Fruit fly (Drosophila melanogaster) whole organism, embryonic: ENCODE results near the gene CG44005.

ENCODE experiments used
- Aef1 ChIP-seq: fragments of 200-800 bp; sonication (Bioruptor generic); IDR thresholded peaks from 3 replicates; pipeline ENCODE4 v1.3.6; 2022; ENCODE audit warnings: missing biosample characterization, missing genetic modification characterization
- Atf-2 ChIP-seq: fragments of 200-800 bp; sonication (Bioruptor generic); optimal IDR thresholded peaks from 2 replicates; lab custom pipeline; 2016; ENCODE audit warnings: missing biosample characterization, missing genetic modification characterization
- B-H2 ChIP-seq: fragments of 200-800 bp; sonication (Bioruptor generic); optimal IDR thresholded peaks from 2 replicates; lab custom pipeline; 2018; ENCODE audit warnings: missing biosample characterization, mild to moderate bottlenecking, missing genetic modification characterization
- CG1024 ChIP-seq: fragments of 200-800 bp; sonication (Bioruptor generic); IDR thresholded peaks from 2 replicates; pipeline ENCODE4 v1.3.6; 2022; ENCODE audit warnings: missing biosample characterization, missing genetic modification characterization
- CG11085 ChIP-seq: fragments of 200-800 bp; sonication (Bioruptor generic); IDR thresholded peaks from 2 replicates; pipeline ENCODE4 v1.3.6; 2022; ENCODE audit warnings: missing biosample characterization, missing genetic modification characterization
- CG12391 ChIP-seq: fragments of 200-800 bp; sonication (Bioruptor generic); optimal IDR thresholded peaks from 3 replicates; lab custom pipeline; 2018; ENCODE audit warnings: missing biosample characterization, mild to moderate bottlenecking, missing genetic modification characterization, moderate library complexity
- CG2202 ChIP-seq: fragments of 200-800 bp; sonication (Bioruptor generic); optimal IDR thresholded peaks from 2 replicates; lab custom pipeline; 2018; ENCODE audit warnings: missing biosample characterization, mild to moderate bottlenecking, missing genetic modification characterization
- CG30020 ChIP-seq: fragments of 200-800 bp; optimal IDR thresholded peaks from 2 replicates; lab custom pipeline; 2019; ENCODE audit warnings: missing biosample characterization, mild to moderate bottlenecking, missing genetic modification characterization, moderate library complexity
- CG30403 ChIP-seq: fragments of 200-800 bp; sonication (Bioruptor generic); optimal IDR thresholded peaks from 3 replicates; lab custom pipeline; 2016; ENCODE audit warnings: missing biosample characterization, missing genetic modification characterization
- CG31388 ChIP-seq: fragments of 200-800 bp; sonication (Bioruptor generic); optimal IDR thresholded peaks from 2 replicates; lab custom pipeline; 2016; ENCODE audit warnings: missing biosample characterization, missing genetic modification characterization
- CG33557 ChIP-seq: fragments of 200-800 bp; sonication (Bioruptor generic); optimal IDR thresholded peaks from 2 replicates; lab custom pipeline; 2019; ENCODE audit warnings: missing biosample characterization, mild to moderate bottlenecking, missing genetic modification characterization, moderate library complexity
- CG3995 ChIP-seq: fragments of 200-800 bp; sonication (Bioruptor generic); optimal IDR thresholded peaks from 3 replicates; lab custom pipeline; 2016; ENCODE audit warnings: missing biosample characterization, missing genetic modification characterization
- CG5953 ChIP-seq: fragments of 200-800 bp; sonication (Bioruptor generic); IDR thresholded peaks from 2 replicates; pipeline ENCODE4 v1.3.6; 2022; ENCODE audit warnings: missing biosample characterization, missing genetic modification characterization
- CG6689 ChIP-seq: fragments of 200-800 bp; sonication (Bioruptor generic); IDR thresholded peaks from 2 replicates; pipeline ENCODE4 v1.3.6; 2022; ENCODE audit warnings: missing biosample characterization, missing genetic modification characterization
- CG8478 ChIP-seq: fragments of >200 bp; optimal IDR thresholded peaks from 2 replicates; lab custom pipeline; 2018
- CG8924 ChIP-seq: fragments of 200-800 bp; optimal IDR thresholded peaks from 3 replicates; lab custom pipeline; 2019; ENCODE audit warnings: missing biosample characterization, mild to moderate bottlenecking, missing genetic modification characterization, moderate library complexity
- CG9727 ChIP-seq: fragments of 200-800 bp; sonication (Bioruptor generic); optimal IDR thresholded peaks from 3 replicates; lab custom pipeline; 2017; ENCODE audit warnings: missing biosample characterization, mild to moderate bottlenecking, missing genetic modification characterization
- CG9797 ChIP-seq: fragments of 200-800 bp; sonication (Bioruptor generic); optimal IDR thresholded peaks from 3 replicates; lab custom pipeline; 2018; ENCODE audit warnings: missing biosample characterization, mild to moderate bottlenecking, missing genetic modification characterization
- Doc3 ChIP-seq: fragments of 200-800 bp; sonication (Bioruptor generic); IDR thresholded peaks from 3 replicates; pipeline ENCODE4 v1.3.6; 2022; ENCODE audit warnings: missing biosample characterization, missing genetic modification characterization; ENCODE audit not compliant: partially characterized antibody
- HLHmδ ChIP-seq: fragments of 200-800 bp; sonication (Bioruptor generic); optimal IDR thresholded peaks from 2 replicates; lab custom pipeline; 2018; ENCODE audit warnings: missing biosample characterization, mild to moderate bottlenecking, missing genetic modification characterization, moderate library complexity
- Neu2 ChIP-seq: fragments of 200-800 bp; sonication (Bioruptor generic); optimal IDR thresholded peaks from 3 replicates; lab custom pipeline; 2016; ENCODE audit warnings: missing biosample characterization, missing genetic modification characterization, borderline replicate concordance
- Poxn ChIP-seq: fragments of 200-800 bp; sonication (Bioruptor generic); IDR thresholded peaks from 2 replicates; pipeline ENCODE4 v1.3.6; 2022; ENCODE audit warnings: missing biosample characterization, missing genetic modification characterization
- Trl ChIP-seq, 3 experiments: fragments of >200 bp in 2 of 3; fragments of 200-800 bp in 1 of 3; sonication (Bioruptor generic) in 1 of 3; optimal IDR thresholded peaks; 2 replicates in 1 of 3; 3 replicates in 2 of 3; lab custom pipeline; 2016 to 2017; ENCODE audit warnings: missing biosample characterization in 1 of 3, missing genetic modification characterization in 1 of 3
- bowl ChIP-seq: fragments of 200-800 bp; sonication (Bioruptor generic); IDR thresholded peaks from 2 replicates; pipeline ENCODE4 v1.3.6; 2022; ENCODE audit warnings: missing biosample characterization, missing genetic modification characterization
- bsh ChIP-seq, 2 experiments: fragments of 200-800 bp; sonication (Bioruptor generic); optimal IDR thresholded peaks; 2 replicates each; lab custom pipeline; 2017 to 2018; ENCODE audit warnings: mild to moderate bottlenecking in 2 of 2, missing biosample characterization in 2 of 2, missing genetic modification characterization in 2 of 2, moderate library complexity in 1 of 2
- chinmo ChIP-seq: fragments of 200-800 bp; sonication (Bioruptor generic); IDR thresholded peaks from 4 replicates; pipeline ENCODE4 v1.3.6; 2022; ENCODE audit warnings: missing biosample characterization, missing genetic modification characterization; ENCODE audit not compliant: partially characterized antibody
- corto ChIP-seq: fragments of 200-800 bp; sonication (Bioruptor generic); optimal IDR thresholded peaks from 2 replicates; lab custom pipeline; 2016; ENCODE audit warnings: missing biosample characterization, mild to moderate bottlenecking, missing genetic modification characterization, moderate library complexity
- dm ChIP-seq: fragments of 200-800 bp; sonication (Bioruptor generic); optimal IDR thresholded peaks from 3 replicates; lab custom pipeline; 2016; ENCODE audit warnings: missing biosample characterization, missing genetic modification characterization
- dmrt11E ChIP-seq: fragments of 200-800 bp; sonication (Bioruptor generic); optimal IDR thresholded peaks from 3 replicates; lab custom pipeline; 2018; ENCODE audit warnings: missing biosample characterization, mild to moderate bottlenecking, missing genetic modification characterization, moderate library complexity
- grau ChIP-seq: fragments of 200-800 bp; optimal IDR thresholded peaks from 3 replicates; lab custom pipeline; 2019; ENCODE audit warnings: missing biosample characterization, mild to moderate bottlenecking, missing genetic modification characterization, moderate library complexity
- jigr1 ChIP-seq: fragments of 200-800 bp; sonication (Bioruptor generic); IDR thresholded peaks from 3 replicates; pipeline ENCODE4 v1.3.6; 2022; ENCODE audit warnings: missing biosample characterization, missing genetic modification characterization
- luna ChIP-seq: fragments of 200-800 bp; sonication (Bioruptor generic); optimal IDR thresholded peaks from 2 replicates; lab custom pipeline; 2016; ENCODE audit warnings: missing biosample characterization, missing genetic modification characterization
- mld ChIP-seq: fragments of 200-800 bp; sonication (Bioruptor generic); IDR thresholded peaks from 3 replicates; pipeline ENCODE4 v1.3.6; 2022; ENCODE audit warnings: missing biosample characterization, missing genetic modification characterization; ENCODE audit not compliant: partially characterized antibody
- nom ChIP-seq: fragments of 200-800 bp; sonication (Bioruptor generic); optimal IDR thresholded peaks from 2 replicates; lab custom pipeline; 2017; ENCODE audit warnings: missing biosample characterization, missing genetic modification characterization, mild to moderate bottlenecking, moderate library complexity, missing genetic modification reagents
- oc ChIP-seq: fragments of 200-800 bp; sonication (Bioruptor generic); optimal IDR thresholded peaks from 2 replicates; lab custom pipeline; 2018; ENCODE audit warnings: missing biosample characterization, mild to moderate bottlenecking, missing genetic modification characterization, moderate library complexity
- peb ChIP-seq: fragments of 200-800 bp; sonication (Bioruptor generic); IDR thresholded peaks from 2 replicates; pipeline ENCODE4 v1.3.6; 2022; ENCODE audit warnings: missing biosample characterization, missing genetic modification characterization
- pzg ChIP-seq: fragments of 200-800 bp; sonication (Bioruptor generic); optimal IDR thresholded peaks from 3 replicates; lab custom pipeline; 2018; ENCODE audit warnings: missing biosample characterization, mild to moderate bottlenecking, missing genetic modification characterization, moderate library complexity
- scrt ChIP-seq: fragments of 200-800 bp; sonication (Bioruptor generic); optimal IDR thresholded peaks from 2 replicates; lab custom pipeline; 2018; ENCODE audit warnings: missing biosample characterization, mild to moderate bottlenecking, missing genetic modification characterization, moderate library complexity
- sens ChIP-seq: fragments of 200-800 bp; sonication (Bioruptor generic); peaks from one replicate; lab custom pipeline; 2016; ENCODE audit warnings: missing biosample characterization, missing genetic modification characterization
- yki ChIP-seq: fragments of >200 bp; optimal IDR thresholded peaks from 3 replicates; lab custom pipeline; 2018
- zf30C ChIP-seq: fragments of 200-800 bp; sonication (Bioruptor generic); optimal IDR thresholded peaks from 3 replicates; lab custom pipeline; 2018; ENCODE audit warnings: missing biosample characterization, mild to moderate bottlenecking, missing genetic modification characterization

CG44005 gene

DNA sequence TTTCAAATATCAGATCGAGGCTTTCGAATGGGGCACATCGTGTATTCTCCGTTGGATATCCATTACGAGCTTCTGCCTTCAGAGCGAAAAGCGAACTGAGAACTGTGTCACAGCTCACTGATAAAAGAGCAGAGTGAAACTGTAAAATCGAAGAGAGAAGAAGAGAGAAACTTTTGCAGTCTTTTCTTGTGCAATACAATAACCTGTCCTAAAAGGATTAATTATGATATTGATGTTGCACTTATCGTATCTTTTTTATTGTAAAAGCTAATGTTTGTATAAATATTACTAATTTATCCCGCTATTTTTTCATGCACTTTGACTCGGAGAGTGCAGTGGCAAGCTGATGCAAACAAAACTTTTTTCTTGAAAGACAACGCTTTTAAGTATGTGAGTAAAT, 3.1 kb upstream of the CG44005 start:
- TF ChIP-seq nom (GFP tag; lab: Kevin White, UChicago), result peak; percentile 33
- TF ChIP-seq bsh (GFP tag; optimal IDR thresholded peaks at IDR 0.05; lab: Kevin White, UChicago), result peak in 1 of 2 experiments; percentile 14
- no peak for TF ChIP-seq CG12391 (tag; lab: Kevin White, UChicago)
- TF ChIP-seq CG8924 (tag; lab: Kevin White, UChicago), result no peak
- peak in 1 of 2 experiments; percentile 3 for TF ChIP-seq Trl (optimal IDR thresholded peaks at IDR 0.05; lab: Kevin White, UChicago)
- no peak for TF ChIP-seq Trl (GFP tag; optimal IDR thresholded peaks at IDR 0.05; lab: Kevin White, UChicago)
- TF ChIP-seq, all 482 proteins: peak for 3

DNA sequence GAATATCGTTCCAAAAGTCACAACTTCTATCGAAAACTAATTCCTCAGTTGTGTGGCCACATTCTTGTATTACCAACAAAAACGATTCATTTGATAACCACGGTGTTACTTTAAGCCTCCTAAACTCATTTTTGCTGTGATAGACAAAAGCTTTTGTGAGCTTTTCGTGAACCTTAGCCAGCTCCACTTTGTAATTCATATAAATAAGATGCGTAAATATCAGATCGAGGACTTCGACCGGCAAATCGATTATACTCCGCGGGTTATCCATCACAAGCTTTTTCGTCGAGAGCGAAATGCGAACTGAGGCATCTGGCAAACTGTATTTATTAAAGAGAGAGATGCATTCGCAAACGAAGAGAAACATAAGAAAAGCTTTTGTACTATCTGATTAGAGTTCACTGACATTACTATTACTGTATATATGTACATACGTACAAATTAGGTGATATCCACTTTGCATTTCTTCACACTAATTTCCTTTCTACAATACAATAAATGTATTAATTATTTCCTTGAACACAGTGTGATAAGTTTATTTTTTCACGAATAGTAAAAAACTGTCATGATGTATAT, 1.7 kb upstream of the CG44005 start, which contains the start of gene CG44004:
CG44004 (minus strand) TSS at position 305 of the 576 bp plus-strand sequence.
- TF ChIP-seq mld (GFP tag; lab: Robert Waterston, UW) (no peak), jigr1 (GFP tag; lab: Robert Waterston, UW) (no peak), sens (GFP tag; lab: Kevin White, UChicago) (peak; percentile 11), CG30020 (no peak), CG5953 (GFP tag; lab: Robert Waterston, UW) (no peak), nom (GFP tag; lab: Kevin White, UChicago) (peak; percentile 66)

DNA sequence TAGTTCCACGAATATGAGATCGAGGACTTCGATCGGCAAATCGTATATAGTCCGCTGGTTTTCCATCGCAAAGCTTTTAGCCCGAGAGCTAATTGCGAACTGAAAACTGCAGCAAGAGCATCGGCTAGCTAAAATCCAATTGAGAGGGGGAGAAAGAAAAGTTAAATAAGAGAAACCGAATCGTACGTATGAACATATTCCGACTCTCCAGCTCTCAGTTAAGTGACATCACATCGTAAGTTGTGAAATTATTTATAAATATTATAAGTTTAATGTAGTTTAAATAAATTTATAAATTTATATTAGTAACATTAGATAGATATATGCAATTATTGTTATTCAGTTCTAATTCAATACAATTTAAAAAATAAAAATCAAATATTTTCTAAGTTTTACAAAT, 1.9 kb downstream of the CG44005 start, which contains the start of gene CG44006:
CG44006 (minus strand) TSS at position 101 of the 400 bp plus-strand sequence.
- TF ChIP-seq nom (GFP tag; lab: Kevin White, UChicago), result peak; percentile 4
- TF ChIP-seq Trl (optimal IDR thresholded peaks at IDR 0.05; lab: Kevin White, UChicago), result peak in 1 of 2 experiments; percentile 7
- TF ChIP-seq Trl (GFP tag; optimal IDR thresholded peaks at IDR 0.05; lab: Kevin White, UChicago), result no peak
- no peak for TF ChIP-seq Aef1 (GFP tag; lab: Robert Waterston, UW)

DNA sequence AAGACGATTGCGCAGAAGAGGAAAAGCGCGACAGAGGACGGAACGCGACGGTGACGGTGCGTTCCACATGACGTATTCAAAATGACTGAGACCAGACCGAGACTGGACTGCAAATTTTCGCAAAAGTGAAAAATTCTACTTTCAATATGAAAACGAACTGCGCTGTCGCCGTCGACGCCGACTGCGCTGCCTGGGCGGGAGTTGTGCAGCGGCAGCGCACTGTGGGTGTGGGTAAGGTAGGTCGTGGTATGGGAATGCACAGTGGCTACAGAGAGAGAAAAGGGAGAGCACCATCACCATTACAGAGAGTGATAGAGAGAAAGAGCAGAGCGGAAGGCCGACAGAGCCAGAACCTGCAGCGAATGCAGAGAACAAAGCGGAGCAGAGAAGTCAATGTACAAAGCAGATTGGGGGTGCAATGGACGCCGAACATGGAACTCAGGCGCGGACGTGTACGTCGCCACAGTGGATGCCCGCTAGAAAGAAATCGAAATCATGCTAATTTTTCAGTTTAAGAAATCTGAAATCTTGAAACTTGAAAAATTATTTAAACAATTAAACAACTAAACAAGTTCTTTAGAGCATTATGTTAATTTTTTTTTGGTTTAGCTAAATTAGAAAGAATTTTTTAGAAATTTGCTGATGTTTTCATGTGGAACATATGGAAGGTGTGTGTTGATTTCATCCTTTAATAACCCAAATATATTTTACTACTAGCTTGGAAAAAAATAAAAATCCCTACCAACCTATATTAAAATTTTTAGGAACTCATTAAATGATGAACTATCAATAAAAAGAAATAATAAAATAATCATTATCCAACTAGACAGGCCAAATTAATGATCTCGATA, 7.1 kb downstream of the CG44005 start, which contains the start of gene Eip75B:
Eip75B (minus strand) TSS at position 65 of the 851 bp plus-strand sequence.
- TF ChIP-seq CG9797 (GFP tag; lab: Kevin White, UChicago) (no peak), grau (tag; lab: Kevin White, UChicago) (peak; percentile 84), zf30C (GFP tag; lab: Kevin White, UChicago) (peak; percentile 81), CG11085 (no peak), pzg (GFP tag; lab: Kevin White, UChicago) (no peak), HLHmδ (GFP tag; lab: Kevin White, UChicago) (no peak), CG33557 (GFP tag; lab: Kevin White, UChicago) (peak; percentile 2), CG2202 (tag; lab: Kevin White, UChicago) (no peak), CG6689 (GFP tag; lab: Robert Waterston, UW) (peak; percentile 48), dmrt11E (peak; percentile 52), CG8478 (lab: Kevin White, UChicago) (no peak), yki (lab: Kevin White, UChicago) (peak; percentile 65), CG1024 (GFP tag; lab: Robert Waterston, UW) (0 out of 2 replicates have a peak, but pooled peaks have one; percentile 3), Neu2 (GFP tag; lab: Kevin White, UChicago) (no peak), scrt (GFP tag; lab: Kevin White, UChicago) (no peak), CG3995 (GFP tag; lab: Kevin White, UChicago) (no peak), chinmo (GFP tag; lab: Robert Waterston, UW) (no peak), corto (GFP tag; lab: Kevin White, UChicago) (no peak), B-H2 (GFP tag; lab: Kevin White, UChicago) (no peak), CG9727 (GFP tag; lab: Kevin White, UChicago) (peak; percentile 27), sens (GFP tag; lab: Kevin White, UChicago) (peak; percentile 76), peb (GFP tag; lab: Robert Waterston, UW) (no peak), Doc3 (GFP tag; lab: Robert Waterston, UW) (no peak), dm (GFP tag; lab: Kevin White, UChicago) (no peak), oc (no peak), Poxn (GFP tag; lab: Robert Waterston, UW) (no peak), Atf-2 (GFP tag; lab: Kevin White, UChicago) (no peak), CG30403 (GFP tag; lab: Kevin White, UChicago) (peak; percentile 31), CG31388 (GFP tag; lab: Kevin White, UChicago) (no peak), bowl (no peak), luna (GFP tag; lab: Kevin White, UChicago) (no peak)
